Fruit fly (Drosophila melanogaster) whole organism, pupa: ENCODE results near the gene CG7102.

Source experiments
- CG10348 ChIP-seq: fragments of 200-800 bp; sonication (Bioruptor generic); IDR thresholded peaks from 2 replicates; pipeline ENCODE4 v1.3.6; 2022; ENCODE audit warnings: missing biosample characterization, missing genetic modification characterization
- CG12605 ChIP-seq: fragments of 200-800 bp; sonication (Bioruptor generic); IDR thresholded peaks from 2 replicates; pipeline ENCODE4 v1.3.6; 2022; ENCODE audit warnings: missing biosample characterization, missing genetic modification characterization
- CG13204 ChIP-seq: fragments of 200-800 bp; sonication (Bioruptor generic); optimal IDR thresholded peaks from 2 replicates; lab custom pipeline; 2018; ENCODE audit warnings: missing biosample characterization, mild to moderate bottlenecking, missing genetic modification characterization, moderate library complexity
- CG14655 ChIP-seq: fragments of 200-800 bp; sonication (Bioruptor generic); optimal IDR thresholded peaks from 3 replicates; lab custom pipeline; 2017; ENCODE audit warnings: mild to moderate bottlenecking, missing biosample characterization, missing genetic modification reagents, missing genetic modification characterization
- CG15710 ChIP-seq: fragments of 200-800 bp; sonication (Bioruptor generic); optimal IDR thresholded peaks from 2 replicates; lab custom pipeline; 2018; ENCODE audit warnings: missing biosample characterization, mild to moderate bottlenecking, missing genetic modification characterization, moderate library complexity
- CG17806 ChIP-seq: fragments of 200-800 bp; sonication (Bioruptor generic); optimal IDR thresholded peaks from 2 replicates; lab custom pipeline; 2018; ENCODE audit warnings: missing biosample characterization, mild to moderate bottlenecking, missing genetic modification characterization, moderate library complexity
- CG32121 ChIP-seq: fragments of 200-800 bp; sonication (Bioruptor generic); IDR thresholded peaks from 2 replicates; pipeline ENCODE4 v1.3.6; 2022; ENCODE audit warnings: missing biosample characterization, missing genetic modification characterization
- CG34367 ChIP-seq: fragments of 200-800 bp; sonication (Bioruptor generic); optimal IDR thresholded peaks from 2 replicates; lab custom pipeline; 2018; ENCODE audit warnings: missing biosample characterization, mild to moderate bottlenecking, missing genetic modification characterization
- CG4496 ChIP-seq: fragments of 200-800 bp; sonication (Bioruptor generic); IDR thresholded peaks from 3 replicates; pipeline ENCODE4 v1.3.6; 2022; ENCODE audit warnings: missing biosample characterization, missing genetic modification characterization
- CG8159 ChIP-seq: fragments of 200-800 bp; sonication (Bioruptor generic); optimal IDR thresholded peaks from 3 replicates; lab custom pipeline; 2018; ENCODE audit warnings: missing biosample characterization, mild to moderate bottlenecking, missing genetic modification characterization, moderate library complexity
- CG8301 ChIP-seq: fragments of 200-800 bp; sonication (Bioruptor generic); optimal IDR thresholded peaks from 2 replicates; lab custom pipeline; 2018; ENCODE audit warnings: missing biosample characterization, mild to moderate bottlenecking, missing genetic modification characterization
- CG9948 ChIP-seq: fragments of 200-800 bp; sonication (Bioruptor generic); optimal IDR thresholded peaks from 2 replicates; lab custom pipeline; 2018; ENCODE audit warnings: missing biosample characterization, mild to moderate bottlenecking, missing genetic modification characterization, moderate library complexity
- D1 ChIP-seq: fragments of 200-800 bp; sonication (Bioruptor generic); optimal IDR thresholded peaks from 2 replicates; lab custom pipeline; 2018; ENCODE audit warnings: missing biosample characterization, mild to moderate bottlenecking, missing genetic modification characterization, moderate library complexity
- EcR ChIP-seq: fragments of 200-800 bp; sonication (Bioruptor generic); optimal IDR thresholded peaks from 3 replicates; lab custom pipeline; 2019; ENCODE audit warnings: missing biosample characterization, missing genetic modification characterization, mild to moderate bottlenecking, moderate library complexity, missing genetic modification reagents
- Ets98B ChIP-seq: fragments of 200-800 bp; sonication (Bioruptor generic); IDR thresholded peaks from 2 replicates; pipeline ENCODE4 v1.3.6; 2022; ENCODE audit warnings: missing biosample characterization, missing genetic modification characterization
- Pif1A ChIP-seq: fragments of 200-800 bp; sonication (Bioruptor generic); optimal IDR thresholded peaks from 3 replicates; lab custom pipeline; 2016; ENCODE audit warnings: missing biosample characterization, missing genetic modification characterization
- Pif1B ChIP-seq: fragments of 200-800 bp; sonication (Bioruptor generic); optimal IDR thresholded peaks from 3 replicates; lab custom pipeline; 2016; ENCODE audit warnings: missing biosample characterization, missing genetic modification characterization
- Snoo ChIP-seq: fragments of 200-800 bp; sonication (Bioruptor generic); optimal IDR thresholded peaks from 3 replicates; lab custom pipeline; 2017; ENCODE audit warnings: missing biosample characterization, mild to moderate bottlenecking, missing genetic modification characterization, inconsistent platforms
- fd96Ca ChIP-seq: fragments of 200-800 bp; sonication (Bioruptor generic); IDR thresholded peaks from 3 replicates; pipeline ENCODE4 v1.3.6; 2022; ENCODE audit warnings: missing biosample characterization, missing genetic modification characterization
- gl ChIP-seq: fragments of 200-800 bp; sonication (Bioruptor generic); optimal IDR thresholded peaks from 2 replicates; lab custom pipeline; 2018; ENCODE audit warnings: missing biosample characterization, mild to moderate bottlenecking, missing genetic modification characterization
- rn ChIP-seq: fragments of 200-800 bp; sonication (Bioruptor generic); IDR thresholded peaks from 2 replicates; pipeline ENCODE4 v1.3.6; 2022; ENCODE audit warnings: missing biosample characterization, missing genetic modification characterization

CG7102 gene

DNA sequence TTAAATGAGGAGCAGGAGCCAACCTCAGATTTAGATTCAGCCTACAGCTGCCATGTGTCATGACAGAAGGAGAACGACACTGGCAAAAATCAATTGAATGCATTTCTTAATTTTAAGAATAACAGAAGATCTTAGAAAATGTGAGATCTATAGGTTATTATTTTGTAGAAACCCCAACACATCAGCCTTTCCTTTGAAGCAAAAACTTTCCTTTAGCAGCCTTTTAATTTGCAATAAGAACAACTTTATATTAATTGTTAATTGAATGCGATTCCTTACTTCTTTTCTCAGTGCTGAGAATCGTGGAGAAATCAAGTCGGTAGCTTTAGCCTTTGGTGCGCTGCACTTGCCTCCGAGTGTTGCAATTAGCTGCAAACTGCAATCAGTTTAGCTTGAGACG is 33.3 kb upstream of the CG7102 start:
- peak; percentile 3 for TF ChIP-seq Pif1A (GFP tag; lab: Kevin White, UChicago)
- TF ChIP-seq CG8301 (tag; lab: Kevin White, UChicago): peak; percentile 49
- TF ChIP-seq Ets98B: no peak
- peak; percentile 22 for TF ChIP-seq CG9948 (tag; lab: Kevin White, UChicago)
- no peak for TF ChIP-seq rn (GFP tag; lab: Robert Waterston, UW)
- peak; percentile 68 for TF ChIP-seq CG14655 (GFP tag; lab: Kevin White, UChicago)

DNA sequence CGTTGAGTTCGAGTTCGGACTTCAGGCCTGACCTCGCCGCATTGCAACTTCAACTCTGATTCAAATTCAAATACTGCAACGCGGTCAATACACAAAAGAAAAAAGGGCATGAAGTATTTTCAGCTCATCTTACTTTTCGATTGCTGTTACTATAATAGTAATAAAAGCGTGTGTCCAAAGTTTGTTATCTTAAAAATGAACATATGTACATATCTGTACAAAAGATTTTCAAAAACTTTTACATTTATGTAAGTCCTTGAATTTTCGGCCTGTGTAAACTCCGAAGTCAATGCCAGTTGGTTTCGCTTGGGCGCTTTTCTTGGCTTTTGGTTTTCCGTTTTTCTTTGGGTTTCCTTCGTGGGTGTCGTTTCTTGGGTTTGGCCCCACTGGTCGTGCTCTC is 31.5 kb upstream of the CG7102 start:
- peak; percentile 25 for TF ChIP-seq CG8301 (tag; lab: Kevin White, UChicago)
- TF ChIP-seq CG15710: peak; percentile 2
- TF ChIP-seq gl (tag; lab: Kevin White, UChicago): no peak
- TF ChIP-seq Pif1A (GFP tag; lab: Kevin White, UChicago): peak; percentile 41
- TF ChIP-seq fd96Ca: no peak
- peak; percentile 52; the same call in 1 of the 2 replicates for TF ChIP-seq CG10348 (GFP tag; lab: Robert Waterston, UW)
- peak; percentile 55; the same call in 1 of the 2 replicates for TF ChIP-seq Ets98B
- peak; percentile 24 for TF ChIP-seq CG14655 (GFP tag; lab: Kevin White, UChicago)
- TF ChIP-seq CG32121 (GFP tag; lab: Robert Waterston, UW): peak; percentile 50; the same call in 1 of the 2 replicates

DNA sequence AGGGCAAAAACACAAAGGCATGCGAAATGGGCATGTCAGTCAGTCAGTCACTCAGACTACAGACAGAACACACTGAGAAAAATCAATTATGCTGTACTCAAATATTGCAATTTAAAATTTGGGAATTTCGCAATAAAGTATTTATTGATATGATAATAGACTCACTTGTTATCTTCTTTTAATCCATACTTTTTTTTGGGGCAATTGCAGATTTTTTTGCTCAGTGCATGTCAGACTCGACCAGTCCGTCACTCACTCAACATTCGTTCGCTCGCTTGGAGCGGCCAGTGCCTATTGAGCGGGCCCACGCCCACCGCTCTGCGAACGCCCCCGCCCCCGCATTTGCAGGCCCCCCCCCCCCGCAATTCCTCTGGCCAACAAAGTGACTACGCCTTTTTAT is 29.1 kb upstream of the CG7102 start:
- TF ChIP-seq CG34367 (tag; lab: Kevin White, UChicago): peak; percentile 93
- peak; percentile 40 for TF ChIP-seq CG8301 (tag; lab: Kevin White, UChicago)
- TF ChIP-seq CG32121 (GFP tag; lab: Robert Waterston, UW): peak; percentile 71
- TF ChIP-seq EcR: peak; percentile 32
- TF ChIP-seq Ets98B: peak; percentile 79
- peak; percentile 80 for TF ChIP-seq CG8159 (tag; lab: Kevin White, UChicago)
- peak; percentile 94 for TF ChIP-seq CG15710
- TF ChIP-seq CG12605 (GFP tag; lab: Robert Waterston, UW): peak; percentile 73
- TF ChIP-seq CG13204: peak; percentile 88
- TF ChIP-seq CG9948 (tag; lab: Kevin White, UChicago): peak; percentile 76
- peak; percentile 75 for TF ChIP-seq rn (GFP tag; lab: Robert Waterston, UW)
- peak; percentile 61; the same call in 1 of the 2 replicates for TF ChIP-seq CG10348 (GFP tag; lab: Robert Waterston, UW)
- peak; percentile 80 for TF ChIP-seq fd96Ca
- peak; percentile 65 for TF ChIP-seq CG17806
- TF ChIP-seq CG4496 (GFP tag; lab: Robert Waterston, UW): peak; percentile 89
- TF ChIP-seq gl (tag; lab: Kevin White, UChicago): peak; percentile 43
- peak; percentile 66 for TF ChIP-seq Pif1A (GFP tag; lab: Kevin White, UChicago)
- TF ChIP-seq Pif1B: no peak
- peak; percentile 62 for TF ChIP-seq CG14655 (GFP tag; lab: Kevin White, UChicago)
- TF ChIP-seq D1 (tag; lab: Kevin White, UChicago): peak; percentile 29
- TF ChIP-seq Snoo (tag; lab: Kevin White, UChicago): peak; percentile 96

DNA sequence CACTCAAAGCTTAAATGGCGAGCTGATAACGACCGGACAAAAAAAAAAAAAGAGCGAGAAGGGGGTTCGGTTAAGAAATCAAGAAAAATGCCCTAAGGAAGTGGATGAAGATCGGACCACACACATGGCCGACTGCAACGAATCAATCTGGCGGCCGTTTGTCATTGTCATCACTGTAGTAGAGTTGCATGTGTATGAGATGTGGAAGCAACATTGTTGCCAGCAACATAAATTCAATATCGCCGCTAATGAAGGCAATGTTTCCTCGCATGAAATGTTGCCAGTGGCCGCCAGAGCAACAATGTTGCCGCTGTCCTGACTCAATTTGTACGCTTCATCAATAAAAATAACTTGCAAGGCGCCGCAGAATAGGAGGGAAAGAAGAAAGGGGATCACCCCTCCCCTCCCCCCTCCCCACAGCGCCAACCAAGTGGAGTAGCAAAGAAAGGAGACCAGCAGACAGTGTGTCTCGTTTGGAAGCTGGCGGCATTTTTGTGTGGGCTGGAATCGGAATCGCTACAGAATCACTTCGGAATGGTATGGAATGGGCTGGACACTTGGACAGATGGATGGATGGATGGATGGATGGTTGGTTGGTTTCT is 27.7 kb upstream of the CG7102 start:
- TF ChIP-seq CG8301 (tag; lab: Kevin White, UChicago) (peak; percentile 10), CG14655 (GFP tag; lab: Kevin White, UChicago) (no peak), CG9948 (tag; lab: Kevin White, UChicago) (no peak), fd96Ca (no peak), CG13204 (peak; percentile 52), CG4496 (GFP tag; lab: Robert Waterston, UW) (no peak), Ets98B (no peak), rn (GFP tag; lab: Robert Waterston, UW) (0 out of 2 replicates have a peak, but pooled peaks have one; percentile 27), CG15710 (no peak), EcR (peak; percentile 51), CG10348 (GFP tag; lab: Robert Waterston, UW) (no peak), D1 (tag; lab: Kevin White, UChicago) (no peak), CG12605 (GFP tag; lab: Robert Waterston, UW) (peak; percentile 33; the same call in 1 of the 2 replicates), Snoo (tag; lab: Kevin White, UChicago) (peak; percentile 31)

DNA sequence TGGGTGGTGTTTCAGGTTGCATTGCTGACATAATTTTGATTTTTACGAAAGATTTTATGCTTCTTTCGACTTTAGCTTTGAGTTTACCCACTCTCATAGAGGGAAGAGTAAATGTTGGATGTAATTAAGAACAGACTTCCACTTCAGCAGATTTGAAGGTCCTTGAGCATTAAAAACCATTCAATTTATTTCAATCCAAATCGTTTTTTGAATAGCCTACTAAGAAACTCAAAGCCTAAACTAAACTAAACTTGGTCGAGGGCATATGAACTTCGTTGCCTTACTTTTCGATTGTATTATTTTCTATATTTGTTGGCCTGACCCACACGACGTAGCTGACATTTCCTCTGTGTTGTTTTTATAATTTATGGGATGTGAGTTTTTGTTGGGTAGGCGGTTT is 25.6 kb upstream of the CG7102 start:
- TF ChIP-seq EcR (no peak), rn (GFP tag; lab: Robert Waterston, UW) (no peak), CG10348 (GFP tag; lab: Robert Waterston, UW) (no peak), CG15710 (no peak), fd96Ca (no peak), CG13204 (no peak), Ets98B (no peak), CG4496 (GFP tag; lab: Robert Waterston, UW) (no peak), Snoo (tag; lab: Kevin White, UChicago) (no peak), CG12605 (GFP tag; lab: Robert Waterston, UW) (no peak), Pif1B (no peak), D1 (tag; lab: Kevin White, UChicago) (no peak), Pif1A (GFP tag; lab: Kevin White, UChicago) (no peak), CG14655 (GFP tag; lab: Kevin White, UChicago) (no peak), CG17806 (no peak), CG34367 (tag; lab: Kevin White, UChicago) (no peak), CG9948 (tag; lab: Kevin White, UChicago) (no peak), CG8301 (tag; lab: Kevin White, UChicago) (no peak), CG8159 (tag; lab: Kevin White, UChicago) (no peak)
